Worm (Caenorhabditis elegans): ENCODE data around the gene C30G7.5.

DNA sequence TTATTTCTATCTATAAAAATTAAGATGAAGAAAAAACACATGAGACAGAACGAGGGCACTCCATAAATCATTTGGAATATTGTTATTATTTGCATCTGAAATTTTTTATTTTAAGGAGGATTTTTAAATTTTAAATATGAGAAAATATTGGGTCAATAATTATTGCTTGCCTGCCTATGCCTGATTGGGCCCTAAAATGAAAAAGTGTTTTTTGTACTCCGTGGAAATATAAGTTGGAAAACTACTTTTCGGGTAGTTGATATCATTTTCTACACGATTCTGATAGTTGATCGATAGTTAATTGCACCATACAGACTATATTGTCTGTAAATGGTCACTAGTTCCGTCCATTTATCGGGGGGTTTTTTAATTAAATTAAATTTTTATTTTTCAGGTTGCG lies 26.3 kb downstream of the C30G7.5 start, which contains the start of gene srg-55:
- TF ChIP-seq med-1 (GFP tag; optimal IDR thresholded peaks at IDR 0.05; ENCODE audit: insufficient read depth) (no peak), klf-2 (GFP tag; conservative IDR thresholded peaks at IDR 0.05) (no peak), cog-1 (tag; optimal IDR thresholded peaks at IDR 0.05) (no peak), tab-1 (GFP tag; IDR thresholded peaks at IDR 0.05) (no peak), ztf-29 (GFP tag; IDR thresholded peaks at IDR 0.05) (no peak), ztf-23 (GFP tag; IDR thresholded peaks at IDR 0.05) (no peak), flt-1 (GFP tag; IDR thresholded peaks at IDR 0.05) (no peak), T22C8.4 (GFP tag; IDR thresholded peaks at IDR 0.05) (no peak), ref-1 (GFP tag; conservative IDR thresholded peaks at IDR 0.05) (no peak)

Measured in whole organism, midembryonic.